Worm (Caenorhabditis elegans) whole organism, L3 larva: ENCODE data around the gene Y46G5A.36.

Source experiments
- R02D3.7 ChIP-seq: fragments of 150-350 bp; optimal IDR thresholded peaks from 2 replicates; lab custom pipeline; 2014; ENCODE audit warnings: missing biosample characterization, missing genetic modification characterization
- ZK546.5 ChIP-seq: sonication (generic microtip); optimal IDR thresholded peaks from 2 replicates; lab custom pipeline; 2017; ENCODE audit warnings: missing biosample characterization, missing genetic modification characterization
- ama-1 ChIP-seq: fragments of 150-350 bp; optimal IDR thresholded peaks from 2 replicates; lab custom pipeline; 2018
- ceh-16 ChIP-seq: sonication (generic microtip); optimal IDR thresholded peaks from 2 replicates; lab custom pipeline; 2017; ENCODE audit warnings: missing biosample characterization, missing genetic modification characterization
- ceh-28 ChIP-seq: fragments of 150-350 bp; optimal IDR thresholded peaks from 2 replicates; lab custom pipeline; 2014; ENCODE audit warnings: missing biosample characterization, missing genetic modification reagents, missing genetic modification characterization
- ceh-82 ChIP-seq: fragments of 150-350 bp; optimal IDR thresholded peaks from 2 replicates; lab custom pipeline; 2014; ENCODE audit warnings: missing biosample characterization, missing genetic modification characterization
- daf-12 ChIP-seq: fragments of 150-350 bp; optimal IDR thresholded peaks from 2 replicates; lab custom pipeline; 2014; ENCODE audit warnings: missing biosample characterization, missing genetic modification reagents, missing genetic modification characterization
- elt-1 ChIP-seq: fragments of 150-350 bp; optimal IDR thresholded peaks from 2 replicates; lab custom pipeline; 2014; ENCODE audit warnings: missing biosample characterization, missing genetic modification characterization
- elt-2 ChIP-seq: sonication (generic microtip); optimal IDR thresholded peaks from 2 replicates; lab custom pipeline; 2016; ENCODE audit warnings: missing genetic modification reagents, mild to moderate bottlenecking, missing genetic modification characterization, missing compliant biosample characterization
- eor-1 ChIP-seq, 2 experiments: fragments of 150-350 bp; optimal IDR thresholded peaks; 2 replicates each; lab custom pipeline; 2014 to 2018; ENCODE audit warnings: missing biosample characterization in 2 of 2, missing genetic modification characterization in 2 of 2
- fkh-2 ChIP-seq: fragments of 150-350 bp; optimal IDR thresholded peaks from 2 replicates; lab custom pipeline; 2014; ENCODE audit warnings: missing biosample characterization, missing genetic modification reagents, missing genetic modification characterization
- lsy-12 ChIP-seq: sonication (generic microtip); optimal IDR thresholded peaks from 2 replicates; lab custom pipeline; 2016; ENCODE audit warnings: mild to moderate bottlenecking, missing genetic modification characterization, missing compliant biosample characterization
- mdl-1 ChIP-seq: fragments of 150-350 bp; optimal IDR thresholded peaks from 2 replicates; lab custom pipeline; 2014; ENCODE audit warnings: missing biosample characterization, missing genetic modification characterization
- nfya-1 ChIP-seq: sonication (generic microtip); optimal IDR thresholded peaks from 2 replicates; lab custom pipeline; 2017; ENCODE audit warnings: missing genetic modification characterization, mild to moderate bottlenecking, missing compliant biosample characterization, antibody characterized with exemption, moderate library complexity; ENCODE audit not compliant: insufficient read depth
- nhr-12 ChIP-seq: fragments of 150-350 bp; optimal IDR thresholded peaks from 2 replicates; lab custom pipeline; 2014; ENCODE audit warnings: missing biosample characterization, missing genetic modification characterization
- nhr-25 ChIP-seq: sonication (generic microtip); optimal IDR thresholded peaks from 2 replicates; lab custom pipeline; 2017; ENCODE audit warnings: missing biosample characterization, missing genetic modification characterization
- nhr-43 ChIP-seq: sonication (generic microtip); optimal IDR thresholded peaks from 2 replicates; lab custom pipeline; 2016; ENCODE audit warnings: mild to moderate bottlenecking, missing genetic modification characterization, missing compliant biosample characterization; ENCODE audit not compliant: poor library complexity, severe bottlenecking
- nhr-67 ChIP-seq: fragments of 150-350 bp; optimal IDR thresholded peaks from 2 replicates; lab custom pipeline; 2014; ENCODE audit warnings: missing biosample characterization, missing genetic modification characterization
- pqm-1 ChIP-seq: fragments of 150-350 bp; optimal IDR thresholded peaks from 2 replicates; lab custom pipeline; 2017; ENCODE audit warnings: missing biosample characterization, missing genetic modification characterization, inconsistent platforms
- sea-2 ChIP-seq: fragments of 150-350 bp; sonication (generic microtip); optimal IDR thresholded peaks from 4 replicates; lab custom pipeline; 2014; ENCODE audit warnings: missing biosample characterization, missing genetic modification reagents, missing genetic modification characterization
- skn-1 ChIP-seq: fragments of 150-350 bp; optimal IDR thresholded peaks from 2 replicates; lab custom pipeline; 2014; ENCODE audit warnings: missing biosample characterization, missing genetic modification characterization
- snpc-4 ChIP-seq: fragments of 150-350 bp; optimal IDR thresholded peaks from 2 replicates; lab custom pipeline; 2014; ENCODE audit warnings: missing biosample characterization, missing genetic modification characterization
- tbx-2 ChIP-seq: sonication (generic microtip); optimal IDR thresholded peaks from 2 replicates; lab custom pipeline; 2016; ENCODE audit warnings: mild to moderate bottlenecking, missing genetic modification characterization, missing compliant biosample characterization
- unc-62 ChIP-seq: fragments of 150-350 bp; sonication (generic microtip); optimal IDR thresholded peaks from 4 replicates; lab custom pipeline; 2014; ENCODE audit warnings: missing biosample characterization, missing genetic modification reagents, missing genetic modification characterization
- zag-1 ChIP-seq: fragments of 150-350 bp; optimal IDR thresholded peaks from 2 replicates; lab custom pipeline; 2014; ENCODE audit warnings: missing biosample characterization, missing genetic modification characterization
- ztf-4 ChIP-seq: fragments of 150-350 bp; optimal IDR thresholded peaks from 2 replicates; lab custom pipeline; 2014; ENCODE audit warnings: missing biosample characterization, missing genetic modification characterization

Gene Y46G5A.36

DNA sequence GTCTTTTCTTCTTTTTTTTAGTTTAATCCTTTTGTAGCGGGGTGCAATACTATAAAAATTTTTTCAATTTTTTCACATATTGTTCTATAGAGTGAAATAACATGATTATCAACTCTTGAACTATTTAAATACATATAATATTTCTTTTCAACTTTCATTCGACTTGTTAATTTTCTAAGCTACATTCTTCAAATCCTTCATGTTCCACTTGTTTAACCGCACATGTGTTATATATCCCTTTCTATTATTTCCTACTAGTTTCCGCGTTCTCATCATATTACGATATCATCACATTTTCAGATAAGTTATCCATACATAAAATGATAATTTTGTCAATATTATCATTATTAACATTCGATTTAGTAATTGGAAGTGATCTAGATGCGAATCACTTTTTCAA lies 32.4 kb downstream of the Y46G5A.36 start, which contains the start of gene Y46G5A.29:
TSS of gene Y46G5A.29 (plus strand) at position 301 of the 400 bp plus-strand sequence.
- TF ChIP-seq nhr-12 (tag; lab: Kevin White, UChicago) (no peak), nhr-67 (tag; lab: Kevin White, UChicago) (no peak), eor-1 (tag; optimal IDR thresholded peaks at IDR 0.05; lab: Kevin White, UChicago) (no peak), snpc-4 (tag; lab: Kevin White, UChicago) (no peak), lsy-12 (no peak), ceh-28 (tag; lab: Kevin White, UChicago) (no peak), elt-1 (no peak), ama-1 (lab: Kevin White, UChicago) (no peak), nhr-43 (tag; lab: Kevin White, UChicago) (no peak), unc-62 (GFP tag; lab: Kevin White, UChicago) (no peak), daf-12 (tag; lab: Kevin White, UChicago) (no peak)

DNA sequence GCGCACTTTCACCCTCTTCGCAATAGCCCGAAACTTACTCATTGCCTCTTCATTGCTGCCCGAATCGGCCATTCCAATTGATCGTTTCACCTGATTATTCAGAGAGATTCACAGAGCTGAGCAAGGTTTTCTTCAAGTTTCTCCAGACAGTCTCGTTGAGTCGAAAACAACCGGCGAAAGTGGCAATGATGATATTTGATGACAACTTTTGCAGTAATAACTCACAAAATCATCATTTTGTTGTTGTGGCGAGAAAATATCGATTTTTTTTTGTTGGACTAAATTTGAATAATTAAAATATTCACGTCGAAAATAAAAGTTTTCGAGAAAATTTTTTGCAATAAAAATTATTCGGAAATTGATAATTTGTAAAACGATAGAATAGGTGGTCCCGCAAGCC lies 42.1 kb downstream of the Y46G5A.36 start, which contains the start of gene snf-5:
TSS of gene snf-5 (minus strand) at position 182 of the 400 bp plus-strand sequence.
- no peak for TF ChIP-seq ZK546.5 (tag; lab: Kevin White, UChicago)
- no peak for TF ChIP-seq ztf-4 (tag; lab: Kevin White, UChicago)
- TF ChIP-seq unc-62 (GFP tag; lab: Kevin White, UChicago): no peak
- TF ChIP-seq elt-1: no peak
- TF ChIP-seq ceh-82 (tag; lab: Kevin White, UChicago): no peak
- TF ChIP-seq sea-2: no peak
- no peak for TF ChIP-seq nfya-1 (tag; lab: Kevin White, UChicago)
- no peak for TF ChIP-seq eor-1 (tag; optimal IDR thresholded peaks at IDR 0.05; lab: Kevin White, UChicago)
- no peak for TF ChIP-seq elt-2
- no peak for TF ChIP-seq pqm-1 (tag; lab: Kevin White, UChicago)
- TF ChIP-seq fkh-2 (tag; lab: Kevin White, UChicago): no peak
- no peak for TF ChIP-seq zag-1 (tag; lab: Kevin White, UChicago)
- TF ChIP-seq, all 47 proteins: peak for 0

DNA sequence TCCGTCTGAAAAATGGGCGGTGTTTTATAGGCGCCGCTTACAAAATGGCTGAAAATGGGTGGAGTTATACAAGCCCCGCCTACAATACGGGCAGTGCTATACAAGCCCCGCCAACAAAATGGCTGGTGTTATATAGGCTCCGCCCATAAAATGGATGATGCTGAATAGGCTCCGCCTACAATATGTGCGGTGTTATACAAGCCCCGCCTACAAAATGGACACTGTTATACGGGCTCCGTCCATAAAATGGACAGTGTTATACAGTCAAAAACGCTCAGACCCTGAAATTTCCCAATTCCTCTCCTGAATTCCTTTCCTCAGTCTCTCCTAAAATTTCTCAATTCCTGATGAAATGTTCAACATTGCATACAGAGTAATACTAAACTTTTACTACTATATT lies 42.6 kb downstream of the Y46G5A.36 start:
- TF ChIP-seq nhr-25 (tag; lab: Kevin White, UChicago) (no peak), pqm-1 (tag; lab: Kevin White, UChicago) (no peak), tbx-2 (tag; lab: Kevin White, UChicago) (no peak), mdl-1 (tag; lab: Kevin White, UChicago) (no peak), ceh-28 (tag; lab: Kevin White, UChicago) (no peak), fkh-2 (tag; lab: Kevin White, UChicago) (no peak), skn-1 (tag; lab: Kevin White, UChicago) (no peak), R02D3.7 (tag; lab: Kevin White, UChicago) (no peak), ceh-16 (tag; lab: Kevin White, UChicago) (no peak)
- TF ChIP-seq, all 47 proteins: peak for 0
